Fruit fly (Drosophila melanogaster) whole organism, embryonic: Measurements from ENCODE around the gene DCTN6-p27.
A peak's percentile ranks its signal among the peaks of the same experiment; 100 is the strongest.

Experiments
- B-H1 ChIP-seq: fragments of 200-800 bp; sonication (Bioruptor generic); IDR thresholded peaks from 3 replicates; pipeline ENCODE4 v1.3.6; 2022; ENCODE audit warnings: missing biosample characterization, missing genetic modification characterization
- Blimp-1 ChIP-seq: fragments of 200-800 bp; sonication (Bioruptor generic); optimal IDR thresholded peaks from 3 replicates; lab custom pipeline; 2018; ENCODE audit warnings: missing biosample characterization, missing genetic modification characterization, mild to moderate bottlenecking, moderate library complexity, missing genetic modification reagents
- CG10959 ChIP-seq: fragments of 200-800 bp; sonication (Bioruptor generic); IDR thresholded peaks from 2 replicates; pipeline ENCODE4 v1.3.6; 2022; ENCODE audit warnings: missing biosample characterization, missing genetic modification characterization
- CG11247 ChIP-seq: fragments of 200-800 bp; sonication (Bioruptor generic); IDR thresholded peaks from 2 replicates; pipeline ENCODE4 v1.3.6; 2022; ENCODE audit warnings: missing biosample characterization, missing genetic modification characterization
- CG11504 ChIP-seq: fragments of 200-800 bp; sonication (Bioruptor generic); optimal IDR thresholded peaks from 3 replicates; lab custom pipeline; 2019; ENCODE audit warnings: missing biosample characterization, mild to moderate bottlenecking, missing genetic modification characterization, moderate library complexity
- CG11696 ChIP-seq: fragments of 200-800 bp; sonication (Bioruptor generic); IDR thresholded peaks from 2 replicates; pipeline ENCODE4 v1.3.6; 2022; ENCODE audit warnings: missing biosample characterization, missing genetic modification characterization
- CG12104 ChIP-seq: fragments of 200-800 bp; sonication (Bioruptor generic); optimal IDR thresholded peaks from 3 replicates; lab custom pipeline; 2016; ENCODE audit warnings: missing biosample characterization, missing genetic modification characterization
- CG12942 ChIP-seq: fragments of 200-800 bp; sonication (Bioruptor generic); optimal IDR thresholded peaks from 3 replicates; lab custom pipeline; 2016; ENCODE audit warnings: missing biosample characterization, missing genetic modification characterization
- CG14441 ChIP-seq: fragments of 200-800 bp; sonication (Bioruptor generic); IDR thresholded peaks from 2 replicates; pipeline ENCODE4 v1.3.6; 2022; ENCODE audit warnings: missing biosample characterization, missing genetic modification characterization
- CG16815 ChIP-seq: fragments of 200-800 bp; sonication (Bioruptor generic); optimal IDR thresholded peaks from 3 replicates; lab custom pipeline; 2017; ENCODE audit warnings: missing biosample characterization, mild to moderate bottlenecking, missing genetic modification characterization
- CG17328 ChIP-seq: fragments of 200-800 bp; sonication (Bioruptor generic); IDR thresholded peaks from 2 replicates; pipeline ENCODE4 v1.3.6; 2022; ENCODE audit warnings: missing biosample characterization, missing genetic modification characterization
- CG1832 ChIP-seq: fragments of 200-800 bp; sonication (Bioruptor generic); optimal IDR thresholded peaks from 2 replicates; lab custom pipeline; 2017; ENCODE audit warnings: missing biosample characterization, mild to moderate bottlenecking, missing genetic modification characterization, inconsistent platforms
- CG31388 ChIP-seq: fragments of 200-800 bp; sonication (Bioruptor generic); optimal IDR thresholded peaks from 2 replicates; lab custom pipeline; 2016; ENCODE audit warnings: missing biosample characterization, missing genetic modification characterization
- CG32767 ChIP-seq: fragments of 200-800 bp; sonication (Bioruptor generic); IDR thresholded peaks from 2 replicates; pipeline ENCODE4 v1.3.6; 2022; ENCODE audit warnings: missing biosample characterization, missing genetic modification characterization
- CG34422 ChIP-seq: fragments of 200-800 bp; sonication (Bioruptor generic); IDR thresholded peaks from 3 replicates; pipeline ENCODE4 v1.3.6; 2022; ENCODE audit warnings: missing biosample characterization, missing genetic modification characterization
- CG3995 ChIP-seq: fragments of 200-800 bp; sonication (Bioruptor generic); optimal IDR thresholded peaks from 3 replicates; lab custom pipeline; 2016; ENCODE audit warnings: missing biosample characterization, missing genetic modification characterization
- CG8765 ChIP-seq: fragments of 200-800 bp; sonication (Bioruptor generic); IDR thresholded peaks from 2 replicates; pipeline ENCODE4 v1.3.6; 2022; ENCODE audit warnings: missing biosample characterization, missing genetic modification characterization
- HLHmδ ChIP-seq: fragments of 200-800 bp; sonication (Bioruptor generic); optimal IDR thresholded peaks from 2 replicates; lab custom pipeline; 2018; ENCODE audit warnings: missing biosample characterization, mild to moderate bottlenecking, missing genetic modification characterization, moderate library complexity
- Hey ChIP-seq: fragments of 200-800 bp; sonication (Bioruptor generic); optimal IDR thresholded peaks from 3 replicates; lab custom pipeline; 2018; ENCODE audit warnings: missing biosample characterization, mild to moderate bottlenecking, missing genetic modification characterization
- Hr51 ChIP-seq, 2 experiments: fragments of 200-800 bp; sonication (Bioruptor generic); optimal IDR thresholded peaks; 2 replicates in 1 of 2; 3 replicates in 1 of 2; lab custom pipeline; 2016 to 2018; ENCODE audit warnings: missing biosample characterization in 2 of 2, missing genetic modification characterization in 2 of 2, mild to moderate bottlenecking in 1 of 2, moderate library complexity in 1 of 2
- Neu2 ChIP-seq: fragments of 200-800 bp; sonication (Bioruptor generic); optimal IDR thresholded peaks from 3 replicates; lab custom pipeline; 2016; ENCODE audit warnings: missing biosample characterization, missing genetic modification characterization, borderline replicate concordance
- Nf-YA ChIP-seq: fragments of 200-800 bp; sonication (Bioruptor generic); IDR thresholded peaks from 2 replicates; pipeline ENCODE4 v1.3.6; 2022; ENCODE audit warnings: missing biosample characterization, missing genetic modification characterization
- Oaz ChIP-seq: fragments of 200-800 bp; sonication (Bioruptor generic); IDR thresholded peaks from 2 replicates; pipeline ENCODE4 v1.3.6; 2022; ENCODE audit warnings: missing biosample characterization, missing genetic modification characterization
- Opbp ChIP-seq: fragments of 200-800 bp; sonication (Bioruptor generic); IDR thresholded peaks from 3 replicates; pipeline ENCODE4 v1.3.6; 2022; ENCODE audit warnings: missing biosample characterization, missing genetic modification characterization; ENCODE audit not compliant: partially characterized antibody
- Scr ChIP-seq: fragments of 200-800 bp; sonication (Bioruptor generic); IDR thresholded peaks from 2 replicates; pipeline ENCODE4 v1.3.6; 2022; ENCODE audit warnings: missing biosample characterization, missing genetic modification characterization; ENCODE audit not compliant: partially characterized antibody
- Ssrp ChIP-seq: fragments of 200-800 bp; sonication (Bioruptor generic); optimal IDR thresholded peaks from 2 replicates; lab custom pipeline; 2018; ENCODE audit warnings: missing biosample characterization, mild to moderate bottlenecking, missing genetic modification characterization, moderate library complexity
- Vsx1 ChIP-seq: fragments of 200-800 bp; sonication (Bioruptor generic); optimal IDR thresholded peaks from 2 replicates; lab custom pipeline; 2017; ENCODE audit warnings: missing biosample characterization, mild to moderate bottlenecking, missing genetic modification characterization, missing genetic modification reagents
- Xrp1 ChIP-seq: fragments of 200-800 bp; sonication (Bioruptor generic); IDR thresholded peaks from 2 replicates; pipeline ENCODE4 v1.3.6; 2022; ENCODE audit warnings: missing biosample characterization, missing genetic modification characterization
- ara ChIP-seq: fragments of 200-800 bp; sonication (Bioruptor generic); IDR thresholded peaks from 2 replicates; pipeline ENCODE4 v1.3.6; 2022; ENCODE audit warnings: missing biosample characterization, missing genetic modification characterization
- ash1 ChIP-seq: fragments of 200-800 bp; sonication (Bioruptor generic); optimal IDR thresholded peaks from 2 replicates; lab custom pipeline; 2018; ENCODE audit warnings: missing biosample characterization, mild to moderate bottlenecking, missing genetic modification characterization
- da ChIP-seq: fragments of 200-800 bp; sonication (Bioruptor generic); optimal IDR thresholded peaks from 2 replicates; lab custom pipeline; 2016; ENCODE audit warnings: missing biosample characterization, missing genetic modification characterization
- dati ChIP-seq: fragments of 200-800 bp; sonication (Bioruptor generic); IDR thresholded peaks from 2 replicates; pipeline ENCODE4 v1.3.6; 2022; ENCODE audit warnings: missing biosample characterization, missing genetic modification characterization
- dmrt99B ChIP-seq: fragments of 200-800 bp; sonication (Bioruptor generic); optimal IDR thresholded peaks from 2 replicates; lab custom pipeline; 2018; ENCODE audit warnings: missing biosample characterization, mild to moderate bottlenecking, missing genetic modification characterization, moderate library complexity
- grn ChIP-seq: fragments of 200-800 bp; sonication (Bioruptor generic); optimal IDR thresholded peaks from 3 replicates; lab custom pipeline; 2017; ENCODE audit warnings: missing biosample characterization, missing genetic modification characterization
- h ChIP-seq: fragments of >200 bp; optimal IDR thresholded peaks from 2 replicates; lab custom pipeline; 2017
- hkb ChIP-seq, 2 experiments: fragments of 200-800 bp in 1 of 2; fragments of >200 bp in 1 of 2; sonication (Bioruptor generic) in 1 of 2; IDR thresholded peaks in 1 of 2; optimal IDR thresholded peaks in 1 of 2; 2 replicates each; pipeline versions ENCODE4 v1.3.6 to Lab custom; 2017 to 2022; ENCODE audit warnings: missing biosample characterization in 1 of 2, missing genetic modification characterization in 1 of 2
- lab ChIP-seq: fragments of 200-800 bp; sonication (Bioruptor generic); optimal IDR thresholded peaks from 3 replicates; lab custom pipeline; 2017; ENCODE audit warnings: missing biosample characterization, missing genetic modification characterization, mild to moderate bottlenecking, moderate library complexity, missing genetic modification reagents
- lov ChIP-seq, 2 experiments: fragments of 200-800 bp in 1 of 2; fragments of >200 bp in 1 of 2; sonication (Bioruptor generic) in 1 of 2; IDR thresholded peaks in 1 of 2; optimal IDR thresholded peaks in 1 of 2; 2 replicates in 1 of 2; 3 replicates in 1 of 2; pipeline versions ENCODE4 v1.3.6 to Lab custom; 2017 to 2022; ENCODE audit warnings: missing biosample characterization in 1 of 2, missing genetic modification characterization in 1 of 2
- mld ChIP-seq: fragments of 200-800 bp; sonication (Bioruptor generic); IDR thresholded peaks from 3 replicates; pipeline ENCODE4 v1.3.6; 2022; ENCODE audit warnings: missing biosample characterization, missing genetic modification characterization; ENCODE audit not compliant: partially characterized antibody
- sc ChIP-seq, 3 experiments: fragments of >200 bp in 2 of 3; fragments of 200-800 bp in 1 of 3; sonication (Bioruptor generic) in 1 of 3; optimal IDR thresholded peaks; 2 replicates in 2 of 3; 3 replicates in 1 of 3; lab custom pipeline; 2017; ENCODE audit warnings: mild to moderate bottlenecking in 1 of 3, missing biosample characterization in 1 of 3, missing genetic modification characterization in 1 of 3, missing genetic modification reagents in 1 of 3
- sd ChIP-seq: fragments of 200-800 bp; sonication (Bioruptor generic); optimal IDR thresholded peaks from 3 replicates; lab custom pipeline; 2018; ENCODE audit warnings: missing biosample characterization, mild to moderate bottlenecking, missing genetic modification characterization, moderate library complexity
- seq ChIP-seq: fragments of 200-800 bp; sonication (Bioruptor generic); IDR thresholded peaks from 2 replicates; pipeline ENCODE4 v1.3.6; 2022; ENCODE audit warnings: missing biosample characterization, missing genetic modification characterization
- slp2 ChIP-seq: fragments of 200-800 bp; sonication (Bioruptor generic); optimal IDR thresholded peaks from 2 replicates; lab custom pipeline; 2016; ENCODE audit warnings: missing biosample characterization, missing genetic modification characterization
- ttk ChIP-seq: fragments of 200-800 bp; sonication (Bioruptor generic); IDR thresholded peaks from 2 replicates; pipeline ENCODE4 v2.1.2; 2022; ENCODE audit warnings: missing biosample characterization, missing genetic modification characterization
- vvl ChIP-seq: fragments of 200-800 bp; sonication (Bioruptor generic); IDR thresholded peaks from 2 replicates; pipeline ENCODE4 v1.3.6; 2022; ENCODE audit warnings: missing biosample characterization, missing genetic modification characterization

DCTN6-p27 gene

DNA sequence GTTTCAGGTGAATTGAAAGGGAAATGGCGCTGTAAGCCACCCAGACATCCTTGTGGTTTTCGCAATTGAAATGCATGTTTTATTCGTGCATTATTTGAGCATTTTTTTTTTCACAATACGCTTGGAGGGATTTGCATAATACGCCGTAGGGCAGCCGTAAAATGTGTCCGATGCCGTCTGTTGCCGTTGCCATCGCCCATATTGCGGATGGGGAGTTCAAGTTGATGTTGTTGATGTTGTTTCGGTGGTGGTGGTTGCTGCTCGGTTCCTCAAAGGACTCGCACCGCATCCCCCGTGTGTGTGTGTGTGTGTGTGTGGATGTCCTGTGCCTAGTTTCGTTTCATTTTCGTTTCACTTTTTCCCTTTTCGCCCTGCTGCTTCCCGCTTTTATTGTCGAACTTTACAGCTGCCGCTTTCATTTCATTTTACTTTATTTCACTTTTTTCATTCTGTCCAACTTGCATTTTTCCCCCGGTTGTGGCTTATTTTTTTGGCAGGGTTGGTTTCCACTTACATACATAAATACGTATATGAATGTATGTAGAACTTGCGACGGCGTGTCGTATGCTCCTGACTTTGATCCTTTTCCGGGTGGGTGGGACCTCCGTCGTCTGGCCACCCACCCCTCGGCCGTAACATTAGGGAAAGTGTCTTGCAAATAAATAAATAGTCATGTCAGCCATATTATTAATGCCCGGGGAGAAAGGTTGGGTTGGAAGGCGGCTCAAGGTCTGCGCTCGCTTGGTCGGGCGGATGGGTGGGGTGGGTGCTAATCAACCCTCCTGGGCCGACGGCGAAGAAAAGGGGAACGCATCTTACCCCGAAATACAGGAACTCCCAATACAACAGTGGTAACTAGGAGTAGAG lies 5.6 kb downstream of the DCTN6-p27 start (continued):
- TF ChIP-seq CG14441 = no peak
- TF ChIP-seq CG11247 (GFP tag; lab: Robert Waterston, UW) = no peak
- no peak for TF ChIP-seq da (GFP tag; lab: Kevin White, UChicago)
- peak; percentile 26; the same call in 1 of the 2 replicates for TF ChIP-seq vvl (GFP tag; lab: Robert Waterston, UW)
- no peak for TF ChIP-seq Opbp (GFP tag; lab: Robert Waterston, UW)

DNA sequence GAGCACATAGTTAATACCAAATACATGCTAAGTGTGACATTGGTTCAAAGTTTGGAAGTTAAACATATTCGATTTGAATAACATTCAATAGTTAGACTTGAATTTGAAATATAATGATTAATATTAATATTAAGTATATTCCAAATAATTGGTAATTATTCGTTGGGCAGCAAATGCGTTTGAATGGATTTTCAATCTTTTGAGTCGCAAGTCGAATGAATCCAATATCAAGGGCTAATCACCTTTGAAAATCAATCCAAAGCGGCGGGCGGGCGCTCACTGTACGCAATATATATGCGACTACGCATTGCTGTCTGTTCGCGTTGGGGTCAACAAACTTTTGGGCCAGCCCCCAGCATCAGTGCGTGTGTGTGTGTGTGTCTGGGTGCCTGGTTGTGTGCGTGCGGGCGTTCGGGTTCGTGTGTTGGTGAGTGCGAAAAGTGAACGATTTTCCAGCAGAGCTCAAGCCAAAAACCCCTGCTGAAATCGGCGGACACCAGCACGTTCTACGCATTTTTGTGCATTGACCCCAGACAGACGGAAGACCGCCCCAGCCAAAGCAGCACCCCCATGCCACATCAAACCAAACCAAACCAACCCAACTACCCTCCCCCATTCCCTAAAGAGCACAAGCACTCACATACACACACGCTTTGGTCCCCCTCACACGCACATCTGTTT lies 6.4 kb downstream of the DCTN6-p27 start:
- TF ChIP-seq Xrp1 (peak; percentile 19; the same call in 1 of the 2 replicates), Hr51 (GFP tag; optimal IDR thresholded peaks at IDR 0.05; lab: Kevin White, UChicago) (peak in 1 of 2 experiments; percentile 23), Vsx1 (GFP tag; lab: Kevin White, UChicago) (peak; percentile 19), mld (GFP tag; lab: Robert Waterston, UW) (no peak), ara (GFP tag; lab: Robert Waterston, UW) (no peak), dati (GFP tag; lab: Robert Waterston, UW) (no peak), h (lab: Kevin White, UChicago) (no peak), CG12104 (no peak), CG11504 (tag; lab: Kevin White, UChicago) (peak; percentile 62), ash1 (GFP tag; lab: Kevin White, UChicago) (no peak), seq (no peak; the same call in 1 of the 2 replicates), Neu2 (no peak), Ssrp (tag; lab: Kevin White, UChicago) (peak; percentile 32), CG1832 (GFP tag; lab: Kevin White, UChicago) (no peak), CG34422 (no peak), Nf-YA (no peak), sd (tag; lab: Kevin White, UChicago) (no peak), Blimp-1 (GFP tag; lab: Kevin White, UChicago) (peak; percentile 15), lab (no peak), slp2 (GFP tag; lab: Kevin White, UChicago) (no peak), CG11696 (GFP tag; lab: Robert Waterston, UW) (no peak), CG3995 (no peak), CG17328 (GFP tag; lab: Robert Waterston, UW) (no peak), HLHmδ (GFP tag; lab: Kevin White, UChicago) (no peak), CG12942 (GFP tag; lab: Kevin White, UChicago) (no peak), grn (no peak), Hey (tag; lab: Kevin White, UChicago) (peak; percentile 64), Oaz (GFP tag; lab: Robert Waterston, UW) (no peak), CG16815 (no peak), lov (optimal IDR thresholded peaks at IDR 0.05; lab: Kevin White, UChicago) (no peak), lov (GFP tag; IDR thresholded peaks at IDR 0.05; lab: Robert Waterston, UW) (peak; percentile 32; the same call in 1 of the 3 replicates), B-H1 (GFP tag; lab: Robert Waterston, UW) (no peak), CG31388 (no peak), CG8765 (GFP tag; lab: Robert Waterston, UW) (no peak), CG10959 (GFP tag; lab: Robert Waterston, UW) (no peak), Scr (GFP tag; lab: Robert Waterston, UW) (no peak), CG32767 (GFP tag; lab: Robert Waterston, UW) (no peak), sc (optimal IDR thresholded peaks at IDR 0.05; lab: Kevin White, UChicago) (no peak), sc (GFP tag; optimal IDR thresholded peaks at IDR 0.05; lab: Kevin White, UChicago) (no peak), hkb (optimal IDR thresholded peaks at IDR 0.05; lab: Kevin White, UChicago) (no peak), hkb (GFP tag; IDR thresholded peaks at IDR 0.05; lab: Robert Waterston, UW) (no peak), dmrt99B (peak; percentile 59), ttk (GFP tag; lab: Robert Waterston, UW) (peak; percentile 23; the same call in 1 of the 2 replicates)
